Worm (Caenorhabditis elegans) whole organism, L2 larva: ENCODE data around the gene W02B12.16.

ENCODE experiments used
- C34F6.9 ChIP-seq: fragments of 150-350 bp; optimal IDR thresholded peaks from 2 replicates; lab custom pipeline; 2014; ENCODE audit warnings: missing biosample characterization, missing genetic modification characterization
- R02D3.7 ChIP-seq: fragments of 150-350 bp; optimal IDR thresholded peaks from 2 replicates; lab custom pipeline; 2014; ENCODE audit warnings: missing biosample characterization, missing genetic modification characterization
- Y55F3AM.14 ChIP-seq: fragments of 200-800 bp; sonication (Bioruptor generic); optimal IDR thresholded peaks from 2 replicates; lab custom pipeline; 2018; ENCODE audit warnings: mild to moderate bottlenecking, missing genetic modification characterization, missing compliant biosample characterization
- ZK546.5 ChIP-seq: sonication (generic microtip); optimal IDR thresholded peaks from 2 replicates; lab custom pipeline; 2017; ENCODE audit warnings: missing biosample characterization, missing genetic modification characterization
- alr-1 ChIP-seq: fragments of 150-350 bp; optimal IDR thresholded peaks from 2 replicates; lab custom pipeline; 2014; ENCODE audit warnings: missing biosample characterization, missing genetic modification characterization
- aly-2 ChIP-seq: fragments of 150-350 bp; optimal IDR thresholded peaks from 2 replicates; lab custom pipeline; 2014; ENCODE audit warnings: missing biosample characterization, missing genetic modification characterization
- blmp-1 ChIP-seq: sonication (generic microtip); optimal IDR thresholded peaks from 2 replicates; lab custom pipeline; 2017; ENCODE audit warnings: missing genetic modification characterization, mild to moderate bottlenecking, missing compliant biosample characterization, antibody characterized with exemption, moderate library complexity; ENCODE audit not compliant: insufficient read depth
- ceh-16 ChIP-seq: fragments of 150-350 bp; optimal IDR thresholded peaks from 2 replicates; lab custom pipeline; 2014; ENCODE audit warnings: missing biosample characterization, missing genetic modification characterization
- ceh-82 ChIP-seq: fragments of 150-350 bp; optimal IDR thresholded peaks from 2 replicates; lab custom pipeline; 2014; ENCODE audit warnings: missing biosample characterization, missing genetic modification characterization
- crh-2 ChIP-seq: sonication (generic microtip); optimal IDR thresholded peaks from 2 replicates; lab custom pipeline; 2017; ENCODE audit warnings: missing biosample characterization, missing genetic modification characterization
- egl-27 ChIP-seq: sonication (generic microtip); optimal IDR thresholded peaks from 3 replicates; lab custom pipeline; 2017; ENCODE audit warnings: missing biosample characterization, missing genetic modification reagents, missing genetic modification characterization
- elt-3 ChIP-seq: sonication (generic microtip); optimal IDR thresholded peaks from 2 replicates; lab custom pipeline; 2017; ENCODE audit warnings: missing biosample characterization, missing genetic modification characterization
- fos-1 ChIP-seq: fragments of 150-350 bp; optimal IDR thresholded peaks from 2 replicates; lab custom pipeline; 2014; ENCODE audit warnings: missing biosample characterization, missing genetic modification characterization
- gmeb-1 ChIP-seq: fragments of 150-350 bp; optimal IDR thresholded peaks from 2 replicates; lab custom pipeline; 2014; ENCODE audit warnings: missing biosample characterization, missing genetic modification characterization
- lin-13 ChIP-seq: fragments of 150-350 bp; optimal IDR thresholded peaks from 2 replicates; lab custom pipeline; 2014; ENCODE audit warnings: missing biosample characterization, missing genetic modification reagents, missing genetic modification characterization
- lin-39 ChIP-seq: fragments of 150-350 bp; optimal IDR thresholded peaks from 2 replicates; lab custom pipeline; 2014; ENCODE audit warnings: missing biosample characterization, missing genetic modification reagents, missing genetic modification characterization
- lsy-2 ChIP-seq, 2 experiments: fragments of 150-350 bp in 1 of 2; sonication (generic microtip) in 1 of 2; optimal IDR thresholded peaks; 2 replicates each; lab custom pipeline; 2014 to 2017; ENCODE audit warnings: missing biosample characterization in 2 of 2, missing genetic modification characterization in 2 of 2
- mab-5 ChIP-seq: fragments of 150-350 bp; optimal IDR thresholded peaks from 2 replicates; lab custom pipeline; 2014; ENCODE audit warnings: missing biosample characterization, missing genetic modification characterization
- mbf-1 ChIP-seq: sonication (generic microtip); optimal IDR thresholded peaks from 2 replicates; lab custom pipeline; 2017; ENCODE audit warnings: missing biosample characterization, missing genetic modification characterization
- nhr-10 ChIP-seq: sonication (generic microtip); optimal IDR thresholded peaks from 2 replicates; lab custom pipeline; 2017; ENCODE audit warnings: missing biosample characterization, missing genetic modification characterization
- nhr-11 ChIP-seq: fragments of 150-350 bp; optimal IDR thresholded peaks from 2 replicates; lab custom pipeline; 2014; ENCODE audit warnings: missing biosample characterization, missing genetic modification characterization
- nhr-21 ChIP-seq: fragments of 150-350 bp; optimal IDR thresholded peaks from 2 replicates; lab custom pipeline; 2014; ENCODE audit warnings: missing biosample characterization, missing genetic modification characterization
- nhr-23 ChIP-seq: fragments of 150-350 bp; optimal IDR thresholded peaks from 2 replicates; lab custom pipeline; 2014; ENCODE audit warnings: missing biosample characterization, missing genetic modification reagents, missing genetic modification characterization
- nhr-237 ChIP-seq: fragments of 150-350 bp; optimal IDR thresholded peaks from 2 replicates; lab custom pipeline; 2014; ENCODE audit warnings: missing biosample characterization, missing genetic modification characterization
- nhr-25 ChIP-seq: fragments of 150-350 bp; sonication (generic microtip); optimal IDR thresholded peaks from 3 replicates; lab custom pipeline; 2014; ENCODE audit warnings: missing biosample characterization, missing genetic modification characterization
- nhr-6 ChIP-seq: fragments of 150-350 bp; optimal IDR thresholded peaks from 2 replicates; lab custom pipeline; 2014; ENCODE audit warnings: missing biosample characterization, missing genetic modification characterization
- nhr-77 ChIP-seq: fragments of 150-350 bp; optimal IDR thresholded peaks from 2 replicates; lab custom pipeline; 2014; ENCODE audit warnings: missing biosample characterization, missing genetic modification characterization
- sem-4 ChIP-seq: fragments of 150-350 bp; optimal IDR thresholded peaks from 2 replicates; lab custom pipeline; 2014; ENCODE audit warnings: missing biosample characterization, missing genetic modification reagents, missing genetic modification characterization
- skn-1 ChIP-seq: sonication (generic microtip); optimal IDR thresholded peaks from 2 replicates; lab custom pipeline; 2017; ENCODE audit warnings: missing biosample characterization, missing genetic modification characterization
- sma-3 ChIP-seq: sonication (generic microtip); optimal IDR thresholded peaks from 2 replicates; lab custom pipeline; 2016; ENCODE audit warnings: missing genetic modification reagents, missing genetic modification characterization, missing compliant biosample characterization
- sma-9 ChIP-seq, 2 experiments: fragments of 150-350 bp in 1 of 2; sonication (generic microtip) in 1 of 2; optimal IDR thresholded peaks; 2 replicates each; lab custom pipeline; 2014 to 2016; ENCODE audit warnings: missing genetic modification characterization in 2 of 2, mild to moderate bottlenecking in 1 of 2, missing biosample characterization in 1 of 2, missing compliant biosample characterization in 1 of 2, missing genetic modification reagents in 1 of 2, moderate library complexity in 1 of 2
- snpc-4 ChIP-seq: fragments of 150-350 bp; optimal IDR thresholded peaks from 2 replicates; lab custom pipeline; 2014; ENCODE audit warnings: missing biosample characterization, missing genetic modification characterization
- unc-39 ChIP-seq: fragments of 150-350 bp; optimal IDR thresholded peaks from 2 replicates; lab custom pipeline; 2014; ENCODE audit warnings: missing biosample characterization, missing genetic modification characterization
- unc-62 ChIP-seq: fragments of 150-350 bp; optimal IDR thresholded peaks from 2 replicates; lab custom pipeline; 2014; ENCODE audit warnings: missing biosample characterization, missing genetic modification reagents, missing genetic modification characterization
- zag-1 ChIP-seq: fragments of 150-350 bp; optimal IDR thresholded peaks from 2 replicates; lab custom pipeline; 2014; ENCODE audit warnings: missing biosample characterization, missing genetic modification characterization
- ztf-1 ChIP-seq: fragments of 200-800 bp; sonication (Bioruptor generic); conservative IDR thresholded peaks from 2 replicates; pipeline ENCODE4 v1.3.6; 2022; ENCODE audit warnings: missing genetic modification characterization, missing compliant biosample characterization
- ztf-11 ChIP-seq: sonication (generic microtip); optimal IDR thresholded peaks from 2 replicates; lab custom pipeline; 2017; ENCODE audit warnings: missing biosample characterization, missing genetic modification characterization
- ztf-4 ChIP-seq: fragments of 150-350 bp; optimal IDR thresholded peaks from 2 replicates; lab custom pipeline; 2014; ENCODE audit warnings: missing biosample characterization, missing genetic modification characterization

Gene W02B12.16

DNA sequence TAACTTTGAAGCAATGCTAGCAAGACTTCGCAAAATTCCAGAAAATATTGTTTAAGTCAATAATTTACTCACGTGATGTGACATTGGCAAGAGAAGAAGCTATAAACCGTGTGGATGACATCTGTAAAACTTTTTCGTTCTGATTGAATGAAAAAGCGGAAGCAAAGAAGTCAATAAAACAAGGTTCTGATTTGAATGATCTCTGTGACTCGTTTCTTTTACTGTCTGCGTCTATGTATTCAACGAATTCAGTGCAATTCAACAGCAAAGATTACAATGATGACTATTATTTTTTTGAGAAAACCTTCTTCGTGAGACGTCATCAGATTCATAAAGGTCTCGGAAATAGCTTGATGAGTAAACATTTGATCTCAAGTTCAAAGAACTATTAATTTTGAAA, 16.5 kb upstream of the W02B12.16 start, which contains the start of gene hacl-1 (continued):
- TF ChIP-seq sma-3 (GFP tag; lab: Kevin White, UChicago) (peak; percentile 63), nhr-237 (tag; lab: Kevin White, UChicago) (no peak), sem-4 (tag; lab: Kevin White, UChicago) (no peak), lsy-2 (tag; optimal IDR thresholded peaks at IDR 0.05; lab: Kevin White, UChicago) (peak; percentile 0 to 38), snpc-4 (tag; lab: Kevin White, UChicago) (no peak), sma-9 (GFP tag; optimal IDR thresholded peaks at IDR 0.05; lab: Kevin White, UChicago) (peak; percentile 12), sma-9 (tag; optimal IDR thresholded peaks at IDR 0.05; lab: Kevin White, UChicago) (no peak), alr-1 (tag; lab: Kevin White, UChicago) (no peak), Y55F3AM.14 (GFP tag; lab: Kevin White, UChicago) (no peak), mab-5 (tag; lab: Kevin White, UChicago) (no peak), nhr-23 (tag; lab: Kevin White, UChicago) (no peak), lin-39 (tag; lab: Kevin White, UChicago) (no peak), ZK546.5 (tag; lab: Kevin White, UChicago) (no peak), ceh-82 (tag; lab: Kevin White, UChicago) (no peak), blmp-1 (tag; lab: Kevin White, UChicago) (no peak), nhr-10 (no peak), ztf-11 (tag; lab: Kevin White, UChicago) (no peak)

DNA sequence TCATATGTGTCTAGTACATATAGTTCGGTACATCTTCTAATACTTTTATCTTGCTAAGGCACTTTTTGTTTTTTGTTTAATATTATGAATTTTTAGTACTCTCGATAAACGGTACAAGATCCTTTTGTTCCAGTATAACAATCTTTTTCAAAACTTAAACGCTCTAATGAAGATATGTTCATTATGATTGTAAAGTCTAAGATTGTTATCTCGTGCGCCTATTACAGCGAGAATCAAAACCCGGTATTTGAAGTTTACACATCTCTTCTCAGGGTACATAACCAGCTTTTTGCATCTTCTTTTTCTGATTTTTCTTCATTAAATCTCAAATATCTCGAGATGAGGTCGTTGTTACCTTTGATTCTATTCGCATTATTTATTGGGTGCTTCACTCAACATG, 11.7 kb upstream of the W02B12.16 start, which contains the start of gene B0334.13:
Gene B0334.13 (plus strand): TSS at position 301 of the 400 bp plus-strand sequence.
- TF ChIP-seq gmeb-1 (tag; lab: Kevin White, UChicago) = no peak
- TF ChIP-seq lsy-2 (tag; optimal IDR thresholded peaks at IDR 0.05; lab: Kevin White, UChicago) = no peak
- no peak for TF ChIP-seq sma-9 (GFP tag; optimal IDR thresholded peaks at IDR 0.05; lab: Kevin White, UChicago)
- no peak for TF ChIP-seq sma-9 (tag; optimal IDR thresholded peaks at IDR 0.05; lab: Kevin White, UChicago)
- TF ChIP-seq sma-3 (GFP tag; lab: Kevin White, UChicago) = no peak
- no peak for TF ChIP-seq ztf-11 (tag; lab: Kevin White, UChicago)
- no peak for TF ChIP-seq crh-2 (tag; lab: Kevin White, UChicago)
- TF ChIP-seq aly-2 (tag; lab: Kevin White, UChicago) = no peak
- TF ChIP-seq fos-1 = no peak
- TF ChIP-seq nhr-23 (tag; lab: Kevin White, UChicago) = no peak
- no peak for TF ChIP-seq snpc-4 (tag; lab: Kevin White, UChicago)
- TF ChIP-seq mab-5 (tag; lab: Kevin White, UChicago) = no peak
- TF ChIP-seq ZK546.5 (tag; lab: Kevin White, UChicago) = no peak

DNA sequence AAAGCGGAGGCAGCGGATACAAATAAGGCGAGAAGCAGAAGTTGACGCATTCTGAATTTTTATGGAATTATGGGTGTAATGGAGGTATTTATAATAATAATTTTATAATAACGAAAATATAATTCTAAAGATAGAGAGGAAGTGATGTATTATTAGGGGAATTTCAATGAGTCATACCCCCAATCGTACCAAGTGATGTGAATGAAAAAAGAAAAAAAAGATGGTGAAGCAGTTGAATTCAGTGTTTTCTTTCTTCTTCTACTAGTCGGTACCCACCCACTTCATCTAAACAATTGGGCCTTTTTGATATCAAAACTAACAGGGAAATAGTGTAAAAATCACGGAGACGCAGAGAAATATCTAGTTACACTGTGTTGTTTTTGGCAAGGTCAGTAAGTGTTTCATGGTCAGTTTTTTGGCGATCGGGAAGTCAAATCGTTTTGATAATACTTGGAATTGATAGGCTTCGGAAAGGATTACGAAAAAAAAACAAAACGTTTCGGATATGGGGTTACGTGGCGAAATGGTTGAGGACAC, 10.5 kb upstream of the W02B12.16 start, which contains the start of gene ttr-18:
Gene ttr-18 (minus strand): TSS at position 51 of the 537 bp plus-strand sequence.
- TF ChIP-seq lin-13 = no peak
- no peak for TF ChIP-seq zag-1
- TF ChIP-seq C34F6.9 (tag; lab: Kevin White, UChicago) = no peak
- no peak for TF ChIP-seq sma-9 (GFP tag; optimal IDR thresholded peaks at IDR 0.05; lab: Kevin White, UChicago)
- TF ChIP-seq sma-9 (tag; optimal IDR thresholded peaks at IDR 0.05; lab: Kevin White, UChicago) = no peak
- no peak for TF ChIP-seq alr-1 (tag; lab: Kevin White, UChicago)
- TF ChIP-seq R02D3.7 (tag; lab: Kevin White, UChicago) = no peak
- TF ChIP-seq sma-3 (GFP tag; lab: Kevin White, UChicago) = peak; percentile 13
- TF ChIP-seq nhr-25 (tag; lab: Kevin White, UChicago) = peak; percentile 19
- TF ChIP-seq nhr-21 (tag; lab: Kevin White, UChicago) = no peak

DNA sequence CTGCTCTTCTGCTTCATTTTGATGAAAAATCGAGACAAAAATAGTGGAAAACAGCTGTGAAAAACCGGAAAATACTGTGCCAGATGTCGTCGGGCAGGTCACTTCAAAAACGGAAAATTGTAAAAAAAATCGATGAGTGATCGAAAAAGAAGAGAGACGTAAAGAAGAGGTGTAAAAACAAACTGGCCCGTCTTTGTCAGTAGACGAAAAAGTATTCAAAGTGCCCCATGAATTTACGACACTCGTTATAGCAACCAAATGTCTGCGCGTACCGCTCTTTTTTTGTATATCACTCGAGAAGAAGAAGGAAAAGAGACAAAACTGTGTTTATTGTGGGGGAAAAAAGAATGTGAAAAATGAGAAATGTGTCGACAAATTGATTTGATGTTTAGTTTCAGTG, 8.9 kb upstream of the W02B12.16 start, which contains the start of gene twk-5:
Gene twk-5 (minus strand): TSS at position 101 of the 400 bp plus-strand sequence.
- TF ChIP-seq blmp-1 (tag; lab: Kevin White, UChicago) (peak; percentile 8), egl-27 (tag; lab: Kevin White, UChicago) (no peak), lin-13 (no peak)

DNA sequence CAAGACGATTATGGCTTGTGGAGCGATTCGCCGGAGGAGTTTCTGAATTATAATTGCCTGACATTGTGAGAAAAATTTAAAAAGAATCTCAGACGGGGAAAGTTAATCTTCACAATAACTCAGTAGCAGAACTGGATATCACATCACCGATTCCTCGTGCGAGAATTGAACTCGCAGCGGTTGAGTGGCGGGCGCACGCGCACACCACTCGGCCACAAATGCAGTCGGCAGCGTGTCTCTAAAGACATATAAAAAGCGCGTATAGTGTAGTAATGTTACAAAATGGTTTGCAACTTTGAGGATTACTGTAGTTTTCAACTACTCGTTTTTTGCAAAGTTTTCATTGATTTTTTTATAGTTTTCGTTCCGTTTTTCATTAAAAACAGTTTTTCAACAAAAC, 8.3 kb upstream of the W02B12.16 start:
- TF ChIP-seq nhr-11 (tag; lab: Kevin White, UChicago) (peak; percentile 39), sma-3 (GFP tag; lab: Kevin White, UChicago) (peak; percentile 67), lin-13 (no peak), snpc-4 (tag; lab: Kevin White, UChicago) (peak; percentile 19), blmp-1 (tag; lab: Kevin White, UChicago) (no peak), crh-2 (tag; lab: Kevin White, UChicago) (peak; percentile 63), skn-1 (tag; lab: Kevin White, UChicago) (no peak), unc-39 (no peak), Y55F3AM.14 (GFP tag; lab: Kevin White, UChicago) (peak; percentile 85), zag-1 (peak; percentile 1), sma-9 (GFP tag; optimal IDR thresholded peaks at IDR 0.05; lab: Kevin White, UChicago) (peak; percentile 72), sma-9 (tag; optimal IDR thresholded peaks at IDR 0.05; lab: Kevin White, UChicago) (no peak), aly-2 (tag; lab: Kevin White, UChicago) (no peak), nhr-25 (tag; lab: Kevin White, UChicago) (peak; percentile 58), ztf-1 (GFP tag; lab: Robert Waterston, UW) (no peak), egl-27 (tag; lab: Kevin White, UChicago) (peak; percentile 35), alr-1 (tag; lab: Kevin White, UChicago) (no peak), nhr-237 (tag; lab: Kevin White, UChicago) (no peak), nhr-6 (tag; lab: Kevin White, UChicago) (peak; percentile 23), nhr-21 (tag; lab: Kevin White, UChicago) (peak; percentile 79), sem-4 (tag; lab: Kevin White, UChicago) (no peak), gmeb-1 (tag; lab: Kevin White, UChicago) (peak; percentile 56), ztf-4 (tag; lab: Kevin White, UChicago) (peak; percentile 59), nhr-77 (tag; lab: Kevin White, UChicago) (no peak), ztf-11 (tag; lab: Kevin White, UChicago) (no peak), elt-3 (tag; lab: Kevin White, UChicago) (no peak), ceh-16 (tag; lab: Kevin White, UChicago) (peak; percentile 13), unc-62 (no peak), ZK546.5 (tag; lab: Kevin White, UChicago) (no peak), mbf-1 (tag; lab: Kevin White, UChicago) (no peak)
